Worm (Caenorhabditis elegans) whole organism, mixed stage, embryonic: Measurements from ENCODE around the gene F40E12.1.

ENCODE experiments used
- M03D4.4 ChIP-seq: sonication (generic microtip); optimal IDR thresholded peaks from 2 replicates; lab custom pipeline; 2017; ENCODE audit warnings: mild to moderate bottlenecking, missing genetic modification characterization, missing compliant biosample characterization
- bed-3 ChIP-seq: fragments of 200-800 bp; sonication (Bioruptor generic); optimal IDR thresholded peaks from 3 replicates; lab custom pipeline; 2018; ENCODE audit warnings: mild to moderate bottlenecking, missing genetic modification characterization, moderate library complexity, missing compliant biosample characterization
- blmp-1 ChIP-seq: fragments of 150-350 bp; optimal IDR thresholded peaks from 2 replicates; lab custom pipeline; 2014; ENCODE audit warnings: missing biosample characterization, missing genetic modification characterization
- ceh-39 ChIP-seq: fragments of 150-350 bp; optimal IDR thresholded peaks from 2 replicates; lab custom pipeline; 2014; ENCODE audit warnings: missing biosample characterization, missing genetic modification characterization
- ceh-43 ChIP-seq: fragments of 200-800 bp; sonication (Bioruptor generic); optimal IDR thresholded peaks from 2 replicates; lab custom pipeline; 2018; ENCODE audit warnings: mild to moderate bottlenecking, missing genetic modification characterization, moderate library complexity, missing compliant biosample characterization
- ceh-83 ChIP-seq: fragments of 200-800 bp; sonication (Bioruptor generic); optimal IDR thresholded peaks from 2 replicates; lab custom pipeline; 2018; ENCODE audit warnings: mild to moderate bottlenecking, missing genetic modification characterization, missing compliant biosample characterization
- ces-1 ChIP-seq: fragments of 150-350 bp; optimal IDR thresholded peaks from 2 replicates; lab custom pipeline; 2014; ENCODE audit warnings: missing biosample characterization, missing genetic modification reagents, missing genetic modification characterization
- cnd-1 ChIP-seq: fragments of 200-800 bp; sonication (Bioruptor generic); optimal IDR thresholded peaks from 2 replicates; lab custom pipeline; 2018; ENCODE audit warnings: mild to moderate bottlenecking, missing genetic modification characterization, missing compliant biosample characterization
- drap-1 ChIP-seq: fragments of 200-800 bp; sonication (Bioruptor generic); optimal IDR thresholded peaks from 3 replicates; lab custom pipeline; 2018; ENCODE audit warnings: mild to moderate bottlenecking, missing genetic modification characterization, missing compliant biosample characterization
- elt-1 ChIP-seq: sonication (generic microtip); optimal IDR thresholded peaks from 2 replicates; lab custom pipeline; 2017; ENCODE audit warnings: missing genetic modification characterization, mild to moderate bottlenecking, missing compliant biosample characterization, antibody characterized with exemption, moderate library complexity, borderline replicate concordance; ENCODE audit not compliant: insufficient read depth
- elt-3 ChIP-seq: fragments of 150-350 bp; optimal IDR thresholded peaks from 2 replicates; lab custom pipeline; 2014; ENCODE audit warnings: missing biosample characterization, missing genetic modification characterization
- flh-1 ChIP-seq: fragments of 200-800 bp; sonication (Bioruptor generic); optimal IDR thresholded peaks from 2 replicates; lab custom pipeline; 2018; ENCODE audit warnings: mild to moderate bottlenecking, missing genetic modification characterization, moderate library complexity, missing compliant biosample characterization
- ham-2 ChIP-seq: fragments of 200-800 bp; sonication (Bioruptor generic); optimal IDR thresholded peaks from 2 replicates; lab custom pipeline; 2018; ENCODE audit warnings: mild to moderate bottlenecking, missing genetic modification characterization, missing compliant biosample characterization
- lin-13 ChIP-seq: fragments of 150-350 bp; optimal IDR thresholded peaks from 2 replicates; lab custom pipeline; 2014; ENCODE audit warnings: missing biosample characterization, missing genetic modification characterization
- lin-32 ChIP-seq: fragments of 200-800 bp; sonication (Bioruptor generic); optimal IDR thresholded peaks from 2 replicates; lab custom pipeline; 2018; ENCODE audit warnings: mild to moderate bottlenecking, missing genetic modification characterization, missing compliant biosample characterization
- lsy-2 ChIP-seq: fragments of 150-350 bp; optimal IDR thresholded peaks from 2 replicates; lab custom pipeline; 2014; ENCODE audit warnings: missing biosample characterization, missing genetic modification characterization
- mab-5 ChIP-seq: fragments of 150-350 bp; optimal IDR thresholded peaks from 2 replicates; lab custom pipeline; 2014; ENCODE audit warnings: missing biosample characterization, missing genetic modification characterization
- mep-1 ChIP-seq: fragments of 150-350 bp; optimal IDR thresholded peaks from 2 replicates; lab custom pipeline; 2017; ENCODE audit warnings: missing biosample characterization, missing genetic modification reagents, missing genetic modification characterization, inconsistent platforms
- mls-2 ChIP-seq: sonication (generic microtip); optimal IDR thresholded peaks from 2 replicates; lab custom pipeline; 2016; ENCODE audit warnings: mild to moderate bottlenecking, missing genetic modification characterization, moderate library complexity, missing compliant biosample characterization
- nhr-12 ChIP-seq: fragments of 150-350 bp; optimal IDR thresholded peaks from 2 replicates; lab custom pipeline; 2014; ENCODE audit warnings: missing biosample characterization, missing genetic modification characterization
- nhr-2 ChIP-seq: fragments of 150-350 bp; optimal IDR thresholded peaks from 2 replicates; lab custom pipeline; 2014; ENCODE audit warnings: missing biosample characterization, missing genetic modification characterization
- nhr-237 ChIP-seq: fragments of 150-350 bp; optimal IDR thresholded peaks from 2 replicates; lab custom pipeline; 2014; ENCODE audit warnings: missing biosample characterization, missing genetic modification characterization
- nhr-76 ChIP-seq: sonication (generic microtip); optimal IDR thresholded peaks from 2 replicates; lab custom pipeline; 2017; ENCODE audit warnings: missing biosample characterization, missing genetic modification characterization
- pha-4 ChIP-seq: fragments of 150-350 bp; optimal IDR thresholded peaks from 2 replicates; lab custom pipeline; 2018; ENCODE audit warnings: missing biosample characterization, missing genetic modification reagents, missing genetic modification characterization
- sem-2 ChIP-seq: fragments of 200-800 bp; sonication (Bioruptor generic); optimal IDR thresholded peaks from 2 replicates; lab custom pipeline; 2018; ENCODE audit warnings: mild to moderate bottlenecking, missing genetic modification characterization, missing compliant biosample characterization
- snpc-4 ChIP-seq: fragments of 150-350 bp; optimal IDR thresholded peaks from 2 replicates; lab custom pipeline; 2014; ENCODE audit warnings: missing biosample characterization, missing genetic modification characterization
- sptf-1 ChIP-seq: sonication (generic microtip); optimal IDR thresholded peaks from 2 replicates; lab custom pipeline; 2017; ENCODE audit warnings: mild to moderate bottlenecking, missing genetic modification characterization, moderate library complexity, missing compliant biosample characterization
- tbx-8 ChIP-seq: fragments of 200-800 bp; sonication (Bioruptor generic); optimal IDR thresholded peaks from 2 replicates; lab custom pipeline; 2018; ENCODE audit warnings: mild to moderate bottlenecking, missing genetic modification characterization, moderate library complexity, missing compliant biosample characterization
- unc-120 ChIP-seq: sonication (generic microtip); optimal IDR thresholded peaks from 2 replicates; lab custom pipeline; 2017; ENCODE audit warnings: missing genetic modification characterization, missing compliant biosample characterization; ENCODE audit not compliant: poor library complexity, severe bottlenecking
- unc-62 ChIP-seq: fragments of 150-350 bp; optimal IDR thresholded peaks from 2 replicates; lab custom pipeline; 2014; ENCODE audit warnings: missing biosample characterization, missing genetic modification reagents, missing genetic modification characterization
- ztf-11 ChIP-seq: fragments of 150-350 bp; optimal IDR thresholded peaks from 2 replicates; lab custom pipeline; 2014; ENCODE audit warnings: missing biosample characterization, missing genetic modification characterization

F40E12.1 gene

ce11 chrII:3579767-3580166 lies 37.8 kb upstream of the F40E12.1 start, which contains the start of gene clec-134:
TSS of gene clec-134 (plus strand) at chrII:3580067.
- TF ChIP-seq lsy-2 (tag; lab: Kevin White, UChicago) (no peak), flh-1 (GFP tag; lab: Kevin White, UChicago) (no peak), drap-1 (GFP tag; lab: Kevin White, UChicago) (no peak), nhr-76 (tag; lab: Kevin White, UChicago) (no peak), M03D4.4 (no peak), nhr-12 (tag; lab: Kevin White, UChicago) (no peak), snpc-4 (no peak), ces-1 (no peak), nhr-2 (tag; lab: Kevin White, UChicago) (no peak), elt-3 (tag; lab: Kevin White, UChicago) (no peak), ham-2 (GFP tag; lab: Kevin White, UChicago) (no peak), nhr-237 (tag; lab: Kevin White, UChicago) (no peak), mls-2 (no peak)

ce11 chrII:3581752-3582151 lies 35.9 kb upstream of the F40E12.1 start, which contains the start of gene srh-59:
TSS of gene srh-59 (plus strand) at chrII:3582052.
- no peak for TF ChIP-seq elt-1 (tag; lab: Kevin White, UChicago)
- no peak for TF ChIP-seq bed-3
- no peak for TF ChIP-seq pha-4 (tag; lab: Kevin White, UChicago)
- no peak for TF ChIP-seq sem-2 (GFP tag; lab: Kevin White, UChicago)
- no peak for TF ChIP-seq unc-120 (tag; lab: Kevin White, UChicago)
- TF ChIP-seq sptf-1 (tag; lab: Kevin White, UChicago), result no peak
- no peak for TF ChIP-seq mep-1 (tag; lab: Kevin White, UChicago)
- no peak for TF ChIP-seq snpc-4
- TF ChIP-seq lin-32 (GFP tag; lab: Kevin White, UChicago), result no peak
- TF ChIP-seq ces-1, result no peak
- TF ChIP-seq unc-62, result no peak
- TF ChIP-seq elt-3 (tag; lab: Kevin White, UChicago), result no peak
- TF ChIP-seq tbx-8 (GFP tag; lab: Kevin White, UChicago), result no peak
- no peak for TF ChIP-seq lin-13 (tag; lab: Kevin White, UChicago)
- TF ChIP-seq ztf-11 (tag; lab: Kevin White, UChicago), result no peak
- no peak for TF ChIP-seq ceh-43 (GFP tag; lab: Kevin White, UChicago)
- TF ChIP-seq nhr-2 (tag; lab: Kevin White, UChicago), result no peak
- no peak for TF ChIP-seq drap-1 (GFP tag; lab: Kevin White, UChicago)
- TF ChIP-seq nhr-237 (tag; lab: Kevin White, UChicago), result no peak
- no peak for TF ChIP-seq nhr-12 (tag; lab: Kevin White, UChicago)

ce11 chrII:3583402-3583801 lies 34.2 kb upstream of the F40E12.1 start, which contains the start of gene srh-60:
TSS of gene srh-60 (plus strand) at chrII:3583702.
- no peak for TF ChIP-seq sem-2 (GFP tag; lab: Kevin White, UChicago)
- no peak for TF ChIP-seq unc-120 (tag; lab: Kevin White, UChicago)
- TF ChIP-seq snpc-4, result no peak
- no peak for TF ChIP-seq ceh-43 (GFP tag; lab: Kevin White, UChicago)
- no peak for TF ChIP-seq lsy-2 (tag; lab: Kevin White, UChicago)
- no peak for TF ChIP-seq ceh-83 (GFP tag; lab: Kevin White, UChicago)
- TF ChIP-seq flh-1 (GFP tag; lab: Kevin White, UChicago), result no peak
- no peak for TF ChIP-seq bed-3
- TF ChIP-seq pha-4 (tag; lab: Kevin White, UChicago), result no peak
- TF ChIP-seq blmp-1 (tag; lab: Kevin White, UChicago), result no peak
- TF ChIP-seq cnd-1, result no peak

ce11 chrII:3595339-3595738 lies 22.3 kb upstream of the F40E12.1 start, which contains the start of gene Y49F6A.12:
TSS of gene Y49F6A.12 (plus strand) at chrII:3595639.
- TF ChIP-seq mab-5 (tag; lab: Kevin White, UChicago) (no peak), mls-2 (no peak), ceh-39 (no peak), elt-1 (tag; lab: Kevin White, UChicago) (no peak)

ce11 chrII:3598721-3599120 lies 18.9 kb upstream of the F40E12.1 start, which contains the start of gene Y49F6A.11:
TSS of gene Y49F6A.11 (minus strand) at chrII:3598821.
- TF ChIP-seq nhr-2 (tag; lab: Kevin White, UChicago) (no peak), blmp-1 (tag; lab: Kevin White, UChicago) (no peak), unc-62 (no peak), bed-3 (no peak), sptf-1 (tag; lab: Kevin White, UChicago) (no peak), ceh-43 (GFP tag; lab: Kevin White, UChicago) (no peak), M03D4.4 (no peak), ces-1 (no peak), pha-4 (tag; lab: Kevin White, UChicago) (no peak), tbx-8 (GFP tag; lab: Kevin White, UChicago) (no peak), nhr-76 (tag; lab: Kevin White, UChicago) (no peak), cnd-1 (no peak), nhr-237 (tag; lab: Kevin White, UChicago) (no peak)
